Fruit fly (Drosophila melanogaster) whole organism, embryonic: ENCODE results near the gene CG34274.

ENCODE experiments used
- Ada2b ChIP-seq: fragments of 200-800 bp; sonication (Bioruptor generic); IDR thresholded peaks from 2 replicates; pipeline ENCODE4 v1.3.6; 2022; ENCODE audit warnings: missing biosample characterization, missing genetic modification characterization
- Blimp-1 ChIP-seq: fragments of 200-800 bp; sonication (Bioruptor generic); optimal IDR thresholded peaks from 3 replicates; lab custom pipeline; 2018; ENCODE audit warnings: missing biosample characterization, missing genetic modification characterization, mild to moderate bottlenecking, moderate library complexity, missing genetic modification reagents
- Bteb2 ChIP-seq: fragments of 200-800 bp; sonication (Bioruptor generic); optimal IDR thresholded peaks from 2 replicates; lab custom pipeline; 2016; ENCODE audit warnings: missing biosample characterization, missing genetic modification characterization
- CG11560 ChIP-seq: fragments of 200-800 bp; sonication (Bioruptor generic); IDR thresholded peaks from 3 replicates; pipeline ENCODE4 v1.3.6; 2022; ENCODE audit warnings: missing biosample characterization, missing genetic modification characterization
- CG11723 ChIP-seq: fragments of 200-800 bp; sonication (Bioruptor generic); optimal IDR thresholded peaks from 2 replicates; lab custom pipeline; 2017; ENCODE audit warnings: missing biosample characterization, mild to moderate bottlenecking, missing genetic modification characterization
- CG1233 ChIP-seq: fragments of 200-800 bp; sonication (Bioruptor generic); optimal IDR thresholded peaks from 4 replicates; lab custom pipeline; 2018; ENCODE audit warnings: missing biosample characterization, mild to moderate bottlenecking, missing genetic modification characterization
- CG12942 ChIP-seq: fragments of 200-800 bp; sonication (Bioruptor generic); optimal IDR thresholded peaks from 3 replicates; lab custom pipeline; 2016; ENCODE audit warnings: missing biosample characterization, missing genetic modification characterization
- CG15601 ChIP-seq: fragments of 200-800 bp; sonication (Bioruptor generic); optimal IDR thresholded peaks from 3 replicates; lab custom pipeline; 2019; ENCODE audit warnings: missing biosample characterization, mild to moderate bottlenecking, missing genetic modification characterization, moderate library complexity
- CG17186 ChIP-seq: fragments of 200-800 bp; sonication (Bioruptor generic); optimal IDR thresholded peaks from 3 replicates; lab custom pipeline; 2017; ENCODE audit warnings: missing biosample characterization, missing genetic modification reagents, missing genetic modification characterization
- CG17612 ChIP-seq: fragments of 200-800 bp; sonication (Bioruptor generic); IDR thresholded peaks from 2 replicates; pipeline ENCODE4 v1.3.6; 2022; ENCODE audit warnings: missing biosample characterization, missing genetic modification characterization
- CG17802 ChIP-seq: fragments of 200-800 bp; sonication (Bioruptor generic); optimal IDR thresholded peaks from 2 replicates; lab custom pipeline; 2018; ENCODE audit warnings: missing biosample characterization, mild to moderate bottlenecking, missing genetic modification characterization, moderate library complexity
- CG17829 ChIP-seq: fragments of 200-800 bp; optimal IDR thresholded peaks from 2 replicates; lab custom pipeline; 2019; ENCODE audit warnings: missing biosample characterization, mild to moderate bottlenecking, missing genetic modification characterization, moderate library complexity
- CG18476 ChIP-seq: fragments of 200-800 bp; sonication (Bioruptor generic); optimal IDR thresholded peaks from 2 replicates; lab custom pipeline; 2016; ENCODE audit warnings: missing biosample characterization, mild to moderate bottlenecking, missing genetic modification characterization
- CG2678 ChIP-seq: fragments of 200-800 bp; sonication (Bioruptor generic); optimal IDR thresholded peaks from 3 replicates; lab custom pipeline; 2019; ENCODE audit warnings: missing biosample characterization, mild to moderate bottlenecking, missing genetic modification characterization, moderate library complexity
- CG31224 ChIP-seq: fragments of 200-800 bp; sonication (Bioruptor generic); IDR thresholded peaks from 2 replicates; pipeline ENCODE4 v1.3.6; 2022; ENCODE audit warnings: missing biosample characterization, missing genetic modification characterization
- CG31388 ChIP-seq: fragments of 200-800 bp; sonication (Bioruptor generic); optimal IDR thresholded peaks from 2 replicates; lab custom pipeline; 2016; ENCODE audit warnings: missing biosample characterization, missing genetic modification characterization
- CG33213 ChIP-seq: fragments of 200-800 bp; sonication (Bioruptor generic); optimal IDR thresholded peaks from 3 replicates; lab custom pipeline; 2016; ENCODE audit warnings: missing biosample characterization, missing genetic modification characterization
- CG5953 ChIP-seq: fragments of 200-800 bp; sonication (Bioruptor generic); IDR thresholded peaks from 2 replicates; pipeline ENCODE4 v1.3.6; 2022; ENCODE audit warnings: missing biosample characterization, missing genetic modification characterization
- CG7357 ChIP-seq: fragments of 200-800 bp; sonication (Bioruptor generic); IDR thresholded peaks from 3 replicates; pipeline ENCODE4 v1.3.6; 2022; ENCODE audit warnings: missing biosample characterization, missing genetic modification characterization
- CTCF ChIP-seq: fragments of 200-800 bp; sonication (Bioruptor generic); optimal IDR thresholded peaks from 2 replicates; lab custom pipeline; 2017; ENCODE audit warnings: missing biosample characterization, mild to moderate bottlenecking, missing genetic modification characterization, moderate library complexity
- Drgx ChIP-seq: fragments of 200-800 bp; sonication (Bioruptor generic); IDR thresholded peaks from 2 replicates; pipeline ENCODE4 v1.3.6; 2022; ENCODE audit warnings: missing biosample characterization, missing genetic modification characterization
- E2f1 ChIP-seq: fragments of 200-800 bp; sonication (Bioruptor generic); IDR thresholded peaks from 2 replicates; pipeline ENCODE4 v1.3.6; 2022; ENCODE audit warnings: missing biosample characterization, missing genetic modification characterization
- Fer1 ChIP-seq: fragments of 200-800 bp; sonication (Bioruptor generic); optimal IDR thresholded peaks from 2 replicates; lab custom pipeline; 2017; ENCODE audit warnings: missing biosample characterization, mild to moderate bottlenecking, missing genetic modification characterization
- Gsc ChIP-seq: fragments of 200-800 bp; sonication (Bioruptor generic); IDR thresholded peaks from 2 replicates; pipeline ENCODE4 v1.3.6; 2022; ENCODE audit warnings: missing biosample characterization, missing genetic modification characterization
- Hey ChIP-seq: fragments of 200-800 bp; sonication (Bioruptor generic); optimal IDR thresholded peaks from 3 replicates; lab custom pipeline; 2018; ENCODE audit warnings: missing biosample characterization, mild to moderate bottlenecking, missing genetic modification characterization
- Lim3 ChIP-seq: fragments of 200-800 bp; sonication (Bioruptor generic); IDR thresholded peaks from 2 replicates; pipeline ENCODE4 v1.3.6; 2022; ENCODE audit warnings: missing biosample characterization, missing genetic modification characterization
- Med ChIP-seq: fragments of 200-800 bp; sonication (Bioruptor generic); peaks from one replicate; lab custom pipeline; 2016; ENCODE audit warnings: missing biosample characterization, missing genetic modification characterization, mild to moderate bottlenecking, inconsistent platforms, moderate library complexity
- Myb ChIP-seq: fragments of 200-800 bp; sonication (Bioruptor generic); optimal IDR thresholded peaks from 2 replicates; lab custom pipeline; 2016; ENCODE audit warnings: missing biosample characterization, missing genetic modification characterization
- NC2β ChIP-seq: fragments of 200-800 bp; sonication (Bioruptor generic); optimal IDR thresholded peaks from 2 replicates; lab custom pipeline; 2016; ENCODE audit warnings: missing biosample characterization, missing genetic modification characterization
- NfI ChIP-seq: fragments of 200-800 bp; sonication (Bioruptor generic); optimal IDR thresholded peaks from 3 replicates; lab custom pipeline; 2018; ENCODE audit warnings: missing biosample characterization, mild to moderate bottlenecking, missing genetic modification characterization, moderate library complexity
- Oaz ChIP-seq: fragments of 200-800 bp; sonication (Bioruptor generic); IDR thresholded peaks from 2 replicates; pipeline ENCODE4 v1.3.6; 2022; ENCODE audit warnings: missing biosample characterization, missing genetic modification characterization
- Sry-δ ChIP-seq: fragments of 200-800 bp; sonication (Bioruptor generic); optimal IDR thresholded peaks from 2 replicates; lab custom pipeline; 2016; ENCODE audit warnings: missing biosample characterization, missing genetic modification characterization
- Stat92E ChIP-seq, 3 experiments: fragments of >200 bp in 2 of 3; fragments of 200-800 bp in 1 of 3; sonication (Bioruptor generic) in 1 of 3; optimal IDR thresholded peaks; 2 replicates each; lab custom pipeline; 2017 to 2019; ENCODE audit warnings: missing biosample characterization in 3 of 3, missing genetic modification characterization in 3 of 3, mild to moderate bottlenecking in 1 of 3, moderate library complexity in 1 of 3
- ab ChIP-seq: fragments of 200-800 bp; sonication (Bioruptor generic); optimal IDR thresholded peaks from 2 replicates; lab custom pipeline; 2016; ENCODE audit warnings: missing biosample characterization, missing genetic modification characterization
- al ChIP-seq: fragments of 200-800 bp; sonication (Bioruptor generic); IDR thresholded peaks from 2 replicates; pipeline ENCODE4 v1.3.6; 2022; ENCODE audit warnings: missing biosample characterization, missing genetic modification characterization
- corto ChIP-seq: fragments of 200-800 bp; sonication (Bioruptor generic); optimal IDR thresholded peaks from 2 replicates; lab custom pipeline; 2016; ENCODE audit warnings: missing biosample characterization, mild to moderate bottlenecking, missing genetic modification characterization, moderate library complexity
- cwo ChIP-seq: fragments of 200-800 bp; sonication (Bioruptor generic); optimal IDR thresholded peaks from 3 replicates; lab custom pipeline; 2017; ENCODE audit warnings: missing biosample characterization, missing genetic modification characterization, mild to moderate bottlenecking, moderate library complexity, missing genetic modification reagents
- dmrt11E ChIP-seq: fragments of 200-800 bp; sonication (Bioruptor generic); optimal IDR thresholded peaks from 3 replicates; lab custom pipeline; 2018; ENCODE audit warnings: missing biosample characterization, mild to moderate bottlenecking, missing genetic modification characterization, moderate library complexity
- en ChIP-seq: fragments of 200-800 bp; sonication (Bioruptor generic); optimal IDR thresholded peaks from 2 replicates; lab custom pipeline; 2016; ENCODE audit warnings: missing biosample characterization, missing genetic modification characterization
- exex ChIP-seq: fragments of 200-800 bp; sonication (Bioruptor generic); optimal IDR thresholded peaks from 4 replicates; lab custom pipeline; 2018; ENCODE audit warnings: missing biosample characterization, mild to moderate bottlenecking, missing genetic modification characterization, moderate library complexity
- fru ChIP-seq: fragments of >200 bp; optimal IDR thresholded peaks from 2 replicates; lab custom pipeline; 2017
- grn ChIP-seq: fragments of 200-800 bp; sonication (Bioruptor generic); optimal IDR thresholded peaks from 3 replicates; lab custom pipeline; 2017; ENCODE audit warnings: missing biosample characterization, missing genetic modification characterization
- gro ChIP-seq: fragments of 200-800 bp; sonication (Bioruptor generic); optimal IDR thresholded peaks from 2 replicates; lab custom pipeline; 2016; ENCODE audit warnings: missing biosample characterization, missing genetic modification characterization
- h ChIP-seq: fragments of >200 bp; optimal IDR thresholded peaks from 2 replicates; lab custom pipeline; 2017
- ham ChIP-seq: fragments of 200-800 bp; sonication (Bioruptor generic); IDR thresholded peaks from 2 replicates; pipeline ENCODE4 v1.3.6; 2022; ENCODE audit warnings: missing biosample characterization, missing genetic modification characterization
- kah ChIP-seq: fragments of 200-800 bp; sonication (Bioruptor generic); optimal IDR thresholded peaks from 2 replicates; lab custom pipeline; 2018; ENCODE audit warnings: missing biosample characterization, mild to moderate bottlenecking, missing genetic modification characterization
- pnt ChIP-seq: fragments of 200-800 bp; sonication (Bioruptor generic); optimal IDR thresholded peaks from 3 replicates; lab custom pipeline; 2016; ENCODE audit warnings: missing biosample characterization, missing genetic modification characterization
- rib ChIP-seq: fragments of 200-800 bp; sonication (Bioruptor generic); IDR thresholded peaks from 2 replicates; pipeline ENCODE4 v1.3.6; 2022; ENCODE audit warnings: missing biosample characterization, missing genetic modification characterization
- sc ChIP-seq, 3 experiments: fragments of >200 bp in 2 of 3; fragments of 200-800 bp in 1 of 3; sonication (Bioruptor generic) in 1 of 3; optimal IDR thresholded peaks; 2 replicates in 2 of 3; 3 replicates in 1 of 3; lab custom pipeline; 2017; ENCODE audit warnings: mild to moderate bottlenecking in 1 of 3, missing biosample characterization in 1 of 3, missing genetic modification characterization in 1 of 3, missing genetic modification reagents in 1 of 3
- sima ChIP-seq: fragments of 200-800 bp; sonication (Bioruptor generic); optimal IDR thresholded peaks from 2 replicates; lab custom pipeline; 2016; ENCODE audit warnings: missing biosample characterization, missing genetic modification characterization
- sqz ChIP-seq: fragments of 200-800 bp; sonication (Bioruptor generic); optimal IDR thresholded peaks from 3 replicates; lab custom pipeline; 2018; ENCODE audit warnings: missing biosample characterization, mild to moderate bottlenecking, missing genetic modification characterization
- zen ChIP-seq: fragments of 200-800 bp; sonication (Bioruptor generic); optimal IDR thresholded peaks from 3 replicates; lab custom pipeline; 2018; ENCODE audit warnings: missing biosample characterization, mild to moderate bottlenecking, missing genetic modification characterization, moderate library complexity

The CG34274 gene

dm6 chr3R:15696461-15697044 lies 35.0 kb upstream of the CG34274 start (continued):
- TF ChIP-seq sqz (GFP tag; lab: Kevin White, UChicago) (peak; percentile 8), Gsc (GFP tag; lab: Robert Waterston, UW) (no peak), CG12942 (GFP tag; lab: Kevin White, UChicago) (no peak), dmrt11E (tag; lab: Kevin White, UChicago) (no peak), CTCF (GFP tag; lab: Kevin White, UChicago) (no peak), CG17186 (no peak), CG17802 (no peak), zen (tag; lab: Kevin White, UChicago) (no peak), CG17612 (no peak), Fer1 (GFP tag; lab: Kevin White, UChicago) (no peak), CG31388 (GFP tag; lab: Kevin White, UChicago) (no peak), CG2678 (tag; lab: Kevin White, UChicago) (peak; percentile 28), ham (GFP tag; lab: Robert Waterston, UW) (no peak), CG7357 (GFP tag; lab: Robert Waterston, UW) (no peak), Myb (GFP tag; lab: Kevin White, UChicago) (no peak), h (no peak), CG18476 (GFP tag; lab: Kevin White, UChicago) (no peak), NC2β (no peak), CG31224 (GFP tag; lab: Robert Waterston, UW) (no peak), NfI (GFP tag; lab: Kevin White, UChicago) (no peak), corto (no peak), E2f1 (GFP tag; lab: Robert Waterston, UW) (no peak), Stat92E (GFP tag; optimal IDR thresholded peaks at IDR 0.05; lab: Kevin White, UChicago) (no peak), kah (GFP tag; lab: Kevin White, UChicago) (no peak), Blimp-1 (GFP tag; lab: Kevin White, UChicago) (no peak), CG11723 (GFP tag; lab: Kevin White, UChicago) (no peak), Drgx (GFP tag; lab: Robert Waterston, UW) (no peak), en (no peak), fru (lab: Kevin White, UChicago) (no peak), CG15601 (tag; lab: Kevin White, UChicago) (no peak), sc (optimal IDR thresholded peaks at IDR 0.05; lab: Kevin White, UChicago) (no peak), sc (GFP tag; optimal IDR thresholded peaks at IDR 0.05; lab: Kevin White, UChicago) (no peak), cwo (GFP tag; lab: Kevin White, UChicago) (peak; percentile 33), sima (GFP tag; lab: Kevin White, UChicago) (no peak), Hey (tag; lab: Kevin White, UChicago) (peak; percentile 6), grn (peak; percentile 92), CG17829 (tag; lab: Kevin White, UChicago) (no peak), al (GFP tag; lab: Robert Waterston, UW) (no peak), Med (GFP tag; lab: Kevin White, UChicago) (peak; percentile 10), Lim3 (GFP tag; lab: Robert Waterston, UW) (peak; percentile 52; the same call in 1 of the 2 replicates), exex (tag; lab: Kevin White, UChicago) (peak; percentile 98), CG11560 (no peak), pnt (no peak), rib (GFP tag; lab: Robert Waterston, UW) (peak; percentile 66; the same call in 1 of the 2 replicates), gro (GFP tag; lab: Kevin White, UChicago) (peak; percentile 66), CG1233 (no peak), CG33213 (GFP tag; lab: Kevin White, UChicago) (no peak), Oaz (GFP tag; lab: Robert Waterston, UW) (no peak), Bteb2 (GFP tag; lab: Kevin White, UChicago) (no peak), Ada2b (GFP tag; lab: Robert Waterston, UW) (no peak), CG5953 (GFP tag; lab: Robert Waterston, UW) (no peak), Sry-δ (GFP tag; lab: Kevin White, UChicago) (no peak), ab (GFP tag; lab: Kevin White, UChicago) (no peak)
